Worm (Caenorhabditis elegans): Measurements from ENCODE around the gene mec-7.
A peak's percentile ranks its signal among the peaks of the same experiment; 100 is the strongest.

Gene mec-7

DNA sequence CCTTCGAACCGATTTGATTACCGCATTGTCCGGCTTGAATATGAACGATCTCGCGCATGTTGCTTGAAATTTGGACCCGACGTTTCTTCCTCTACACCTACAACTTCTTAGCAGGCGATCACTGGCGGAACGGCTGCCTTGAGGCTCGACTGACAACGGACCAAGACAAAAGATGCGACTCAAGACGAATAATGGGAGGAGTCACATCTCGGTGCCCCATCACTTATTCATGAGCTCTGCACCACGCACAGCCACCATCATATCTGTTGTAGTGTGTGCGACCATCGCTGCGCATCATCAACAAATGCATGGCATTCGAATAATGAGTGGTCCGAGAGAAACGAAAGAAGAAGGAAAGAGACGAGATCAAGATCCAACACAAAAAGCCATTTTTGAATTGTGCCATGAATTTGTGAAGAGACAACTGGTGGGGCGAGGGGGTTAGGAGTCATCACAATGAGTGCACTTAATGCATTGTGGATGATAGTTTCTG is at the start of gene mec-7:
Gene mec-7, minus strand, starts transcription at position 181 of the 493 bp plus-strand sequence.
- TF ChIP-seq sea-1 (GFP tag; conservative IDR thresholded peaks at IDR 0.05) (no peak), pes-1 (GFP tag; IDR thresholded peaks at IDR 0.05) (no peak)

DNA sequence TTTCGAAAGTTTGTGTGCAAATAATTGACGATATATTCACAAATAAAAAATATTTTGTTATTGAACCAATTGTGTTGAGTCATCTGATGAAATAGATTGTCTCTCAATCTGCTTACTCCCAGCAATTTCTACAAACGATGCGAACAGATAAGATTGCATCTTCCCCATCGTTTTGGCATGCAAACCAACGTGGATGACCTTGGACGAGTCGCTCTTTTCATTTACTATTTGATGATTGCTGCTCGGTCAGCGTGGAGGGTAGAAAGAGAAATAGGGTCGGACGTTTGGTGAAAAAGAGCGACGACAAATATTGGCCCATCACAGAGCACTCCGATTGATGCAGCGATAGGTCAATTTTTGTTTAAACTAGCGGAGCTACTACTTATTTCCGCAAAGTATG is 49.2 kb upstream of the mec-7 start:
- no peak for TF ChIP-seq scrt-1 (GFP tag; IDR thresholded peaks at IDR 0.05)
- no peak for TF ChIP-seq sea-1 (GFP tag; conservative IDR thresholded peaks at IDR 0.05)
- TF ChIP-seq ama-1 (optimal IDR thresholded peaks at IDR 0.05): peak; percentile 60
- TF ChIP-seq hmg-4 (GFP tag; optimal IDR thresholded peaks at IDR 0.05): peak; percentile 14

DNA sequence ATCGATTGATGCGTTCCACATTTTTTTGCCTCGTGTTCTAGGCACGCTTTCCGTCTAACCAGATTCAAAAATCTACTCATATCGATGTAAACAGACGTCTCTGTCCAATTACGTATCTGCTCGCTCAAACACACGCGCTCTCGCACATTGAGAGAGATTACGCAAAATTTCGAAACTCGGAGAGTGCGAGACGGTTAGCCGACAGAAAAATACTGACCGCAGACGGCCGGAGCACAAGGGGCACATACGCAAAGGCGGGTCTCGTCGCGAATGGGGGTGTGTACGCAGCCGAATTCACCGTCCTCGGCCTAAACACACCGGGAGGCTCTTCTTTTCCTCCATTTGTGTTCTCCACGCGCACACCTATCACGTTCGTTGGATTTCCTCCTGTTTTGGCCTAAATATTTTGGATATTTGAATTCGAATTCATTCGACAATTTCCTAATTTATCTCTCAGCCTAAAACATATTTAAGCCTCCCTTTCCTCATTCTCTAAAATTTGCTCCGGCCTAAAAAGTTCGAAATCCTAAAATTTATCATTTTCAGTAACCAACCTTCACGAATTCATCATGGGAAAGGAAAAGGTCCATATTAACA is 46.7 kb upstream of the mec-7 start, which contains the start of gene eef-1A.2:
Gene eef-1A.2, plus strand, starts transcription at position 547 of the 597 bp plus-strand sequence.
- TF ChIP-seq hmbx-1 (tag; optimal IDR thresholded peaks at IDR 0.05) (no peak), ceh-36 (tag; optimal IDR thresholded peaks at IDR 0.05) (peak; percentile 45), aly-1 (tag; optimal IDR thresholded peaks at IDR 0.05) (peak; percentile 64), flt-1 (GFP tag; IDR thresholded peaks at IDR 0.05) (no peak), scrt-1 (GFP tag; IDR thresholded peaks at IDR 0.05) (no peak), tra-4 (tag; optimal IDR thresholded peaks at IDR 0.05) (no peak), pes-1 (GFP tag; IDR thresholded peaks at IDR 0.05) (peak; percentile 46; the same call in 1 of the 2 replicates), B0310.2 (tag; optimal IDR thresholded peaks at IDR 0.05) (no peak), sea-1 (GFP tag; conservative IDR thresholded peaks at IDR 0.05) (0 out of 2 replicates have a peak, but pooled peaks have one; percentile 48), tbx-37 (GFP tag; conservative IDR thresholded peaks at IDR 0.05) (no peak), F13C5.2 (tag; optimal IDR thresholded peaks at IDR 0.05) (peak; percentile 60), hmg-4 (GFP tag; optimal IDR thresholded peaks at IDR 0.05) (peak; percentile 87), tbx-11 (GFP tag; IDR thresholded peaks at IDR 0.05) (no peak)

DNA sequence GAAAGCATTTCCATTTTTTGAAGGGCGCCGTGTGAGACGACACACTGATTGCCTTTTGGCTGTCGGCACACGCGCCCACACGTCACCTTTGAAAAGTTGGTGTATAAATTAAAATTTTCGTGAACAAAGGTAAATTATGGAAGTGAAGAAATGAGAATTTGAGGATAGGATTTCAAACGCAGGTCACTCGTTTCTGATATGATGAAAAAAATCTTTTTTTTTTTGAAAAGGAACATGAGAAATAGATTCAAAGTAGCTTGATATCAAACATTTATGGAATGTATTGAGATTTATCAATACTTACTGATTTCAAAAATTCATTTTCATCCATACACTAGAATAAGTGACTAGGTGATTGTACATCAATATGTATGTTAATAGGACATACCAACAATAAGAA is 41.1 kb upstream of the mec-7 start:
- TF ChIP-seq ama-1 (optimal IDR thresholded peaks at IDR 0.05) (no peak), sea-1 (GFP tag; conservative IDR thresholded peaks at IDR 0.05) (no peak)

DNA sequence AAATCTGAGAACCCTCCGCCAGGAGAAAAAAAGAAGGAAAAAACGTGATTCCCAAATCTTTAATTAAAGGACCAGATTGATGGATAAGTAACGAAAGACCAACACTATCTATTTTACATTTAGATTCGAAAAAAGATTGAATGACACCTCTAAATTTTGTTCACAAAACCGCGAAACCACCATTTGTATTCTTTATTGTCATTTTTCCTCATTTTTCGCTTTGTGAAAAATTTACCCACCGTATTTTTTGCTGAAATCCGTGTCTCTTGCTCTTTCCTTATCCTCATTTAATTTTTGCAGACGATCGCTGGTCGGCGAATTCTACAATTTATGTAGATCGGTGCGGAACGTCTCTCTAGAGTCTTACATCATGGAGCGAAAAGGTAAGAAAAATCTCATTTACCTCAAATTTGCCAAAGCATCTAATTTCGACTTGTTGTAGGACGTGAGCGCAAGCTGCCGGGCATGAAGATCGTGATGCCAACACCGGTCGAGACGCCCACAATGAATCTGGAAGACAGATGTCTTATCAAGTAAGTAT is 40.0 kb upstream of the mec-7 start, which contains the start of the genes sek-1 and R03G5.6:
Gene sek-1, plus strand, starts transcription at position 301 of the 541 bp plus-strand sequence.
Gene R03G5.6, minus strand, starts transcription at position 491 of the 541 bp plus-strand sequence.
- TF ChIP-seq ceh-13 (GFP tag; optimal IDR thresholded peaks at IDR 0.05) (no peak), ceh-36 (tag; optimal IDR thresholded peaks at IDR 0.05) (no peak), ets-7 (tag; optimal IDR thresholded peaks at IDR 0.05) (no peak), aly-1 (tag; optimal IDR thresholded peaks at IDR 0.05) (no peak), hmg-4 (GFP tag; optimal IDR thresholded peaks at IDR 0.05) (no peak), pes-1 (GFP tag; IDR thresholded peaks at IDR 0.05) (no peak), ama-1 (optimal IDR thresholded peaks at IDR 0.05) (no peak), tra-4 (tag; optimal IDR thresholded peaks at IDR 0.05) (no peak), sea-1 (GFP tag; conservative IDR thresholded peaks at IDR 0.05) (no peak)

DNA sequence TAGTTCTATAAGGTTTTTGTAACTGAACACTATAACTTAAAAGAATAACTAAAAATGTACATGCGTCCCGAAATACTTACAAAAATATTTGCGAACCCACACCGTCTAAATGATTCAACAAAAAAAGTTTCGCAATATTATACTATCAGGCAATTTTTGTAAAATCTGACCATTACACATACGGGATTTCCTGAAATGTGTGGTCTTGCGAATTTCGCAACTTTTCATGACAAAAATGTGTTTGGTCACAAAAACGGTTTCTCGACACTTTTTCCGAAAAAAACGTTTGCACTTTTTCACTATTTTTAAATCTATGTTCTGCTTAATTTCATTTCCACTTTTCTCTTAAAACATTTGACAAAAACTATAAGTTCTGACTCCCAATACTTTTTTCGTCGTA is 38.7 kb upstream of the mec-7 start:
- TF ChIP-seq tbx-37 (GFP tag; conservative IDR thresholded peaks at IDR 0.05): no peak
- TF ChIP-seq tbx-11 (GFP tag; IDR thresholded peaks at IDR 0.05): no peak
- TF ChIP-seq ets-7 (tag; optimal IDR thresholded peaks at IDR 0.05): no peak
- no peak for TF ChIP-seq hmbx-1 (tag; optimal IDR thresholded peaks at IDR 0.05)
- no peak for TF ChIP-seq aly-1 (tag; optimal IDR thresholded peaks at IDR 0.05)
- TF ChIP-seq ceh-13 (GFP tag; optimal IDR thresholded peaks at IDR 0.05): no peak
- no peak for TF ChIP-seq pes-1 (GFP tag; IDR thresholded peaks at IDR 0.05)
- TF ChIP-seq hnd-1 (tag; optimal IDR thresholded peaks at IDR 0.05): no peak

DNA sequence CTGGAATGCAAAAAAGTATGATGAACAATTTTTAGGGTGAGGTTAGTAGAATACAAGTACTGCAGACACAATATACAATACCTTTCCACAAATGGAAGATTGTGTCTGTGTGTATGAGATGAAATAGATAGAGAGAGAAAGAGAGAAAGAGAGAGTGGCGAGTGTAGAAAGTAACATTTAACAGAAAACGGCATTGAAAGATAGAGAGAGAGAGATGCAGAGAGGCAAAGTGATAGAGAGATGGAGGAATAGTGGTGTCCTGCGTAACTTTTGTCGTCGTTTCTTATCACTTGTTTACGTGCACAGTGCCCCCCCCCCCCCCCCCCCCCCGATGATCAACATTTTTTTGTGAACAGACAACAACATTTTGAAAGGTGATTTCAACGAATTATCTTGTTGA is 38.3 kb upstream of the mec-7 start:
- no peak for TF ChIP-seq pes-1 (GFP tag; IDR thresholded peaks at IDR 0.05)
- no peak for TF ChIP-seq sea-1 (GFP tag; conservative IDR thresholded peaks at IDR 0.05)
- no peak for TF ChIP-seq ets-7 (tag; optimal IDR thresholded peaks at IDR 0.05)
- TF ChIP-seq ceh-36 (tag; optimal IDR thresholded peaks at IDR 0.05): no peak
- TF ChIP-seq B0310.2 (tag; optimal IDR thresholded peaks at IDR 0.05): no peak
- TF ChIP-seq flt-1 (GFP tag; IDR thresholded peaks at IDR 0.05): no peak
- TF ChIP-seq tra-4 (tag; optimal IDR thresholded peaks at IDR 0.05): no peak
- TF ChIP-seq tbx-11 (GFP tag; IDR thresholded peaks at IDR 0.05): no peak
- TF ChIP-seq aly-1 (tag; optimal IDR thresholded peaks at IDR 0.05): no peak
- TF ChIP-seq scrt-1 (GFP tag; IDR thresholded peaks at IDR 0.05): no peak

DNA sequence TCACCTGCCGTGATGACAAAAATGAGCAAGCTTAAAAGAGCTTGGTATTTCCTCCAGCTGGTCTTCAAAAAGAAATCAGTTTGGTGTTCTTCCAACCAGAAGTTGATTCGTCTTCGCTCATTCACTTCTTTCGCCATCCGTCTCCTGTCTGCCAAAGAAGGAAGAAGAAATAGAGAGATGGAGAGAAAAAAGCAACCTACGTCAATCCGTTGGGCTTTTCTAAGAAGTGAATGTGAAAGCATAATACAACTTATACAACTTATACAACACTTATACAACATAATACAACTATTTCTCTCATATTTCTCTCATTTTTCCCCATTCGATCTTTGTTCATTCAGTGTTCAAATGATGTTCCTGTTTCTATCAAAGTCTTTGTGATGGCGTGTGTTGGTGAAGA is 34.5 kb upstream of the mec-7 start:
- TF ChIP-seq hmg-4 (GFP tag; optimal IDR thresholded peaks at IDR 0.05) (no peak), tbx-11 (GFP tag; IDR thresholded peaks at IDR 0.05) (no peak), hmbx-1 (tag; optimal IDR thresholded peaks at IDR 0.05) (no peak), ets-7 (tag; optimal IDR thresholded peaks at IDR 0.05) (no peak), tra-4 (tag; optimal IDR thresholded peaks at IDR 0.05) (no peak), ama-1 (optimal IDR thresholded peaks at IDR 0.05) (no peak), scrt-1 (GFP tag; IDR thresholded peaks at IDR 0.05) (no peak), sea-1 (GFP tag; conservative IDR thresholded peaks at IDR 0.05) (no peak)
